Worm (Caenorhabditis elegans) whole organism, L4/young adult: Measurements from ENCODE around the gene clec-139.

ENCODE experiments used
- dao-5 ChIP-seq: sonication (generic microtip); optimal IDR thresholded peaks from 2 replicates; lab custom pipeline; 2016; ENCODE audit warnings: missing genotype, missing genetic modification characterization, moderate library complexity, missing compliant biosample characterization
- him-1 ChIP-seq: sonication (generic microtip); optimal IDR thresholded peaks from 2 replicates; lab custom pipeline; 2016; ENCODE audit warnings: missing genotype, missing genetic modification reagents, missing genetic modification characterization, missing compliant biosample characterization

ce11 chrII:4571112-4571511 is 50.4 kb downstream of the clec-139 start:
- TF ChIP-seq him-1 (tag; lab: Kevin White, UChicago), result peak; percentile 16
- no peak for TF ChIP-seq dao-5 (tag; lab: Kevin White, UChicago)
